In the genomic region with DNA sequence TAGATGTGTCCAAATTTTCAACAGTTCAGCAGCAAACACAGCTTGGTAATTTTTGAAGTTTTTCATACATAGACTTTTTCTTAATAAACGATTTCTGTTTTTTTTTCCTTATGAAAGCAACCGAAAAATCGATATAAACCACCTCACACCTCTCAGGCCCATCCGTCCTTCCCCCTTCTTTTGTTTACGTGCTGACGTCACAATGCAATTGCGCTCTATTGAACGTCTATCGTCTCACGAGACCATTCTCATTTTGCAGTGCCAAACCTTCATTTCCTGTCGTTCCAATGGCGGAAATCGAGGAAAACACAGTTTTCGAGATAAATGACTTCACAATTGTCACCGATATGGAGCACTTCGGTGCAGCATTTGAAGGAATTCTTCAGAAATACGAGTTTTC, we compare ENCODE assay signal across 6 worm cellular contexts.
TF ChIP-seq lines count a peak whose summit lies in the region.

A gene (plus strand): TSS at position 260 of the 400 bp plus-strand sequence.

TF ChIP-seq in whole organism, L1 larva, 84 proteins besides CTCF, POLR2A, EP300 and RAD21 (continued from another document and continues in another):
- TF ChIP-seq nhr-11 (tag; optimal IDR thresholded peaks at IDR 0.05; lab: Kevin White, UChicago) (no peak), lsy-2 (tag; optimal IDR thresholded peaks at IDR 0.05; lab: Kevin White, UChicago) (peak; percentile 60 to 68), lin-14 (GFP tag; optimal IDR thresholded peaks at IDR 0.05; lab: Kevin White, UChicago) (peak; percentile 91), C34B4.2 (tag; optimal IDR thresholded peaks at IDR 0.05; lab: Kevin White, UChicago) (no peak), snpc-4 (tag; optimal IDR thresholded peaks at IDR 0.05; lab: Kevin White, UChicago) (peak; percentile 64), snu-23 (GFP tag; optimal IDR thresholded peaks at IDR 0.05; lab: Kevin White, UChicago) (peak; percentile 88), ztf-11 (tag; optimal IDR thresholded peaks at IDR 0.05; lab: Kevin White, UChicago) (no peak), efl-3 (GFP tag; optimal IDR thresholded peaks at IDR 0.05; lab: Kevin White, UChicago) (no peak), unc-86 (tag; optimal IDR thresholded peaks at IDR 0.05; lab: Kevin White, UChicago) (peak; percentile 53), ces-1 (GFP tag; optimal IDR thresholded peaks at IDR 0.05; lab: Kevin White, UChicago) (no peak), pqm-1 (tag; optimal IDR thresholded peaks at IDR 0.05; lab: Kevin White, UChicago) (no peak), ceh-88 (GFP tag; IDR thresholded peaks at IDR 0.05; lab: Robert Waterston, UW) (no peak), nhr-20 (tag; optimal IDR thresholded peaks at IDR 0.05; lab: Kevin White, UChicago) (peak; percentile 78), nhr-85 (tag; lab: Kevin White, UChicago) (peak; percentile 89), zag-1 (tag; optimal IDR thresholded peaks at IDR 0.05; lab: Kevin White, UChicago) (no peak), vab-15 (tag; optimal IDR thresholded peaks at IDR 0.05; lab: Kevin White, UChicago) (no peak), fkh-10 (GFP tag; optimal IDR thresholded peaks at IDR 0.05; lab: Kevin White, UChicago) (peak; percentile 13), blmp-1 (tag; optimal IDR thresholded peaks at IDR 0.05; lab: Kevin White, UChicago) (peak; percentile 73), unc-98 (GFP tag; IDR thresholded peaks at IDR 0.05; lab: Robert Waterston, UW) (no peak), fkh-8 (tag; optimal IDR thresholded peaks at IDR 0.05; lab: Kevin White, UChicago) (peak; percentile 66), jun-1 (tag; optimal IDR thresholded peaks at IDR 0.05; lab: Kevin White, UChicago) (peak; percentile 20), unc-30 (tag; optimal IDR thresholded peaks at IDR 0.05; lab: Kevin White, UChicago) (no peak)

TF ChIP-seq in whole organism, L2 larva, 48 proteins besides CTCF, POLR2A, EP300 and RAD21 (continued from another document):
- TF ChIP-seq R02D3.7 (tag; optimal IDR thresholded peaks at IDR 0.05; lab: Kevin White, UChicago) (no peak), skn-1 (tag; optimal IDR thresholded peaks at IDR 0.05; lab: Kevin White, UChicago) (no peak), unc-55 (GFP tag; optimal IDR thresholded peaks at IDR 0.05; lab: Kevin White, UChicago) (peak; percentile 72), elt-1 (tag; optimal IDR thresholded peaks at IDR 0.05; lab: Kevin White, UChicago) (no peak), ztf-4 (tag; optimal IDR thresholded peaks at IDR 0.05; lab: Kevin White, UChicago) (peak; percentile 21), unc-39 (tag; optimal IDR thresholded peaks at IDR 0.05; lab: Kevin White, UChicago) (no peak)

TF ChIP-seq in whole organism, L3 larva, 47 proteins besides CTCF, POLR2A, EP300 and RAD21 (continued from another document):
- TF ChIP-seq fkh-10 (GFP tag; optimal IDR thresholded peaks at IDR 0.05; lab: Kevin White, UChicago) = peak; percentile 15
- TF ChIP-seq sea-2 (GFP tag; optimal IDR thresholded peaks at IDR 0.05; lab: Kevin White, UChicago) = peak; percentile 50
- TF ChIP-seq egl-27 (tag; optimal IDR thresholded peaks at IDR 0.05; lab: Kevin White, UChicago) = no peak
- TF ChIP-seq ama-1 (optimal IDR thresholded peaks at IDR 0.05; lab: Kevin White, UChicago) = no peak
- TF ChIP-seq ceh-82 (tag; optimal IDR thresholded peaks at IDR 0.05; lab: Kevin White, UChicago) = no peak
- TF ChIP-seq lin-15B (tag; optimal IDR thresholded peaks at IDR 0.05; lab: Kevin White, UChicago) = peak; percentile 77
- TF ChIP-seq mml-1 (tag; optimal IDR thresholded peaks at IDR 0.05; lab: Kevin White, UChicago) = no peak
- TF ChIP-seq nhr-67 (tag; optimal IDR thresholded peaks at IDR 0.05; lab: Kevin White, UChicago) = no peak
- no peak for TF ChIP-seq fos-1 (tag; optimal IDR thresholded peaks at IDR 0.05; lab: Kevin White, UChicago)
- TF ChIP-seq elt-3 (tag; optimal IDR thresholded peaks at IDR 0.05; lab: Kevin White, UChicago) = no peak
- TF ChIP-seq skn-1 (tag; optimal IDR thresholded peaks at IDR 0.05; lab: Kevin White, UChicago) = no peak
- TF ChIP-seq egl-5 (tag; optimal IDR thresholded peaks at IDR 0.05; lab: Kevin White, UChicago) = peak; percentile 95

TF ChIP-seq in whole organism, L4 larva, 104 proteins besides CTCF, POLR2A, EP300 and RAD21 (continued from another document and continues in another):
- 0 out of 2 replicates have a peak, but pooled peaks have one; percentile 21 for TF ChIP-seq ceh-20 (GFP tag; IDR thresholded peaks at IDR 0.05; lab: Robert Waterston, UW)
- no peak for TF ChIP-seq ztf-11 (tag; optimal IDR thresholded peaks at IDR 0.05; lab: Kevin White, UChicago)
- TF ChIP-seq nhr-102 (tag; optimal IDR thresholded peaks at IDR 0.05; lab: Kevin White, UChicago) = peak; percentile 45
- peak; percentile 62 for TF ChIP-seq mxl-3 (GFP tag; optimal IDR thresholded peaks at IDR 0.05; lab: Kevin White, UChicago)
- no peak for TF ChIP-seq set-16 (GFP tag; IDR thresholded peaks at IDR 0.05; lab: Robert Waterston, UW)
- TF ChIP-seq lin-1 (GFP tag; IDR thresholded peaks at IDR 0.05; lab: Robert Waterston, UW) = peak; percentile 61; the same call in 1 of the 2 replicates
- peak; percentile 87 for TF ChIP-seq aha-1 (tag; lab: Kevin White, UChicago)
- TF ChIP-seq unc-130 (GFP tag; optimal IDR thresholded peaks at IDR 0.05; lab: Kevin White, UChicago) = no peak
- TF ChIP-seq fkh-10 (GFP tag; optimal IDR thresholded peaks at IDR 0.05; lab: Kevin White, UChicago) = peak; percentile 53
- TF ChIP-seq nhr-77 (tag; optimal IDR thresholded peaks at IDR 0.05; lab: Kevin White, UChicago) = peak; percentile 69
- TF ChIP-seq pqm-1 (tag; optimal IDR thresholded peaks at IDR 0.05; lab: Kevin White, UChicago) = peak; percentile 28
- TF ChIP-seq gei-8 (GFP tag; optimal IDR thresholded peaks at IDR 0.05; lab: Kevin White, UChicago) = no peak
- TF ChIP-seq ces-1 (GFP tag; optimal IDR thresholded peaks at IDR 0.05; lab: Kevin White, UChicago) = no peak
- TF ChIP-seq mep-1 (tag; optimal IDR thresholded peaks at IDR 0.05; lab: Kevin White, UChicago) = peak; percentile 84
- TF ChIP-seq zfp-2 (tag; optimal IDR thresholded peaks at IDR 0.05; lab: Kevin White, UChicago) = no peak
- TF ChIP-seq dve-1 (tag; optimal IDR thresholded peaks at IDR 0.05; lab: Kevin White, UChicago; ENCODE audit: insufficient read depth) = peak; percentile 76
- TF ChIP-seq lim-7 (GFP tag; IDR thresholded peaks at IDR 0.05; lab: Robert Waterston, UW) = no peak
- peak in 1 of 2 experiments; percentile 78 for TF ChIP-seq lsy-2 (tag; optimal IDR thresholded peaks at IDR 0.05; lab: Kevin White, UChicago)
- peak; percentile 97 for TF ChIP-seq hlh-30 (tag; optimal IDR thresholded peaks at IDR 0.05; lab: Kevin White, UChicago; ENCODE audit: insufficient read depth)
- peak; percentile 55 for TF ChIP-seq nhr-28 (tag; optimal IDR thresholded peaks at IDR 0.05; lab: Kevin White, UChicago)
- TF ChIP-seq hlh-11 (tag; optimal IDR thresholded peaks at IDR 0.05; lab: Kevin White, UChicago) = peak; percentile 81
- TF ChIP-seq saeg-2 (GFP tag; IDR thresholded peaks at IDR 0.05; lab: Robert Waterston, UW) = no peak
- TF ChIP-seq lin-39 (tag; optimal IDR thresholded peaks at IDR 0.05; lab: Kevin White, UChicago) = no peak
- no peak for TF ChIP-seq R02D3.7 (tag; optimal IDR thresholded peaks at IDR 0.05; lab: Kevin White, UChicago)
- no peak for TF ChIP-seq spr-3 (GFP tag; optimal IDR thresholded peaks at IDR 0.05; lab: Kevin White, UChicago)
- TF ChIP-seq ceh-32 (tag; optimal IDR thresholded peaks at IDR 0.05; lab: Kevin White, UChicago; ENCODE audit: poor library complexity) = no peak
- TF ChIP-seq dpl-1 (GFP tag; optimal IDR thresholded peaks at IDR 0.05; lab: Kevin White, UChicago) = peak; percentile 45
- no peak for TF ChIP-seq lir-3 (tag; optimal IDR thresholded peaks at IDR 0.05; lab: Kevin White, UChicago)
- TF ChIP-seq T20F7.1 (GFP tag; optimal IDR thresholded peaks at IDR 0.05; lab: Kevin White, UChicago) = no peak
- peak; percentile 78 for TF ChIP-seq rbr-2 (tag; optimal IDR thresholded peaks at IDR 0.05; lab: Kevin White, UChicago)
- TF ChIP-seq snpc-1.2 (GFP tag; IDR thresholded peaks at IDR 0.05; lab: Robert Waterston, UW) = no peak

TF ChIP-seq in whole organism, late embryonic, 69 proteins besides CTCF, POLR2A, EP300 and RAD21 (continued from another document):
- TF ChIP-seq unc-3 (GFP tag; conservative IDR thresholded peaks at IDR 0.05; lab: Robert Waterston, UW) = no peak
- TF ChIP-seq unc-3 (tag; optimal IDR thresholded peaks at IDR 0.05; lab: Kevin White, UChicago) = no peak
- peak; percentile 81 for TF ChIP-seq ceh-48 (tag; optimal IDR thresholded peaks at IDR 0.05; lab: Kevin White, UChicago)
- TF ChIP-seq sox-4 (tag; optimal IDR thresholded peaks at IDR 0.05; lab: Kevin White, UChicago) = no peak
- TF ChIP-seq npax-4 (tag; optimal IDR thresholded peaks at IDR 0.05; lab: Kevin White, UChicago) = no peak
- no peak for TF ChIP-seq madf-2 (tag; optimal IDR thresholded peaks at IDR 0.05; lab: Kevin White, UChicago)
- peak; percentile 47 for TF ChIP-seq tbx-2 (tag; optimal IDR thresholded peaks at IDR 0.05; lab: Kevin White, UChicago)
- no peak for TF ChIP-seq ceh-24 (tag; optimal IDR thresholded peaks at IDR 0.05; lab: Kevin White, UChicago)
- no peak for TF ChIP-seq eyg-1 (tag; optimal IDR thresholded peaks at IDR 0.05; lab: Kevin White, UChicago)
- no peak for TF ChIP-seq pag-3 (tag; optimal IDR thresholded peaks at IDR 0.05; lab: Kevin White, UChicago; ENCODE audit: borderline replicate concordance)
- no peak for TF ChIP-seq pat-9 (tag; optimal IDR thresholded peaks at IDR 0.05; lab: Kevin White, UChicago)
- TF ChIP-seq C38D4.7 (GFP tag; optimal IDR thresholded peaks at IDR 0.05; lab: Kevin White, UChicago) = no peak
- TF ChIP-seq elt-2 (tag; optimal IDR thresholded peaks at IDR 0.05; lab: Kevin White, UChicago) = no peak
- no peak for TF ChIP-seq ceh-9 (tag; optimal IDR thresholded peaks at IDR 0.05; lab: Kevin White, UChicago)
- TF ChIP-seq unc-42 (tag; optimal IDR thresholded peaks at IDR 0.05; lab: Kevin White, UChicago) = peak; percentile 23
- no peak for TF ChIP-seq dve-1 (tag; optimal IDR thresholded peaks at IDR 0.05; lab: Kevin White, UChicago)
- TF ChIP-seq F13H6.1 (tag; optimal IDR thresholded peaks at IDR 0.05; lab: Kevin White, UChicago) = no peak
- no peak for TF ChIP-seq ref-2 (tag; optimal IDR thresholded peaks at IDR 0.05; lab: Kevin White, UChicago)
TF ChIP-seq in whole organism, late embryonic: peak in this region for 10.

TF ChIP-seq in whole organism, young adult, 124 proteins besides CTCF, POLR2A, EP300 and RAD21 (continued from another document):
- TF ChIP-seq hrde-1 (tag; optimal IDR thresholded peaks at IDR 0.05; lab: Kevin White, UChicago; ENCODE audit: borderline replicate concordance) = no peak
- TF ChIP-seq F37B4.10 (GFP tag; IDR thresholded peaks at IDR 0.05; lab: Robert Waterston, UW) = no peak
